Worm (Caenorhabditis elegans): ENCODE measurements around the gene T04C9.2.

ce11 chrIII:6028432-6028831 lies 36.8 kb downstream of the T04C9.2 start, which contains the start of gene tbx-7:
- TF ChIP-seq klf-2 (GFP tag; conservative IDR thresholded peaks at IDR 0.05) = no peak
- no peak for TF ChIP-seq ztf-29 (GFP tag; IDR thresholded peaks at IDR 0.05)
- TF ChIP-seq ref-1 (GFP tag; conservative IDR thresholded peaks at IDR 0.05) = no peak
- no peak for TF ChIP-seq ztf-23 (GFP tag; IDR thresholded peaks at IDR 0.05)
- TF ChIP-seq flt-1 (GFP tag; IDR thresholded peaks at IDR 0.05) = no peak
- TF ChIP-seq T22C8.4 (GFP tag; IDR thresholded peaks at IDR 0.05) = no peak
- TF ChIP-seq med-1 (GFP tag; optimal IDR thresholded peaks at IDR 0.05; ENCODE audit: insufficient read depth) = no peak
- TF ChIP-seq tab-1 (GFP tag; IDR thresholded peaks at IDR 0.05) = no peak
